Fruit fly (Drosophila melanogaster): ENCODE data around the gene CG8500.

Gene CG8500

DNA sequence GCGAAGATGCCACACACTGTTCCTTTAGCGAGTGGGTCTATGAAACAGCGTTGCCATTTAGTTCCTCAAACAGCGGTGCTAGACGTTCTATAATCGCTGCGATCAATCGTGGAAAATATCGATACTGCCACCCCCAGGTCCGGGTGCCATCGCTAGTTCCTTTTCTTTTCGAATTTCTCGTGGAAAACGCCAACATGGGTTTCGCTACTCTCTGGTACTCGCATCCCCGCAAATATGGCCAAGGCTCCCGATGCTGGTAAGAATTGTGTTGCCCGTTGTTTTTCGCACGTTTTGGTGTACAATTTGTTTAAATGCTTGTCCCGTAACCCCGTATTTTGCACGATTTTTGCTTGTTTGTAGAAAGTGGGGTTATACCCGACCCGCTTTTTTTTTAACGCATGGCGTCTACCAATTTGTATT lies 6.5 kb upstream of the CG8500 start, which contains the start of gene RpS29 (continued):
- no peak for TF ChIP-seq tll (GFP tag; optimal IDR thresholded peaks at IDR 0.05)
- TF ChIP-seq HLH4C (GFP tag; IDR thresholded peaks at IDR 0.05; ENCODE audit: partially characterized antibody): peak; percentile 82
- TF ChIP-seq CG7786 (GFP tag; optimal IDR thresholded peaks at IDR 0.05): peak; percentile 86
- peak; percentile 88 for TF ChIP-seq CG9609 (GFP tag; optimal IDR thresholded peaks at IDR 0.05)
- peak; percentile 83 for TF ChIP-seq emc (GFP tag; optimal IDR thresholded peaks at IDR 0.05)
- TF ChIP-seq CG5245 (GFP tag; optimal IDR thresholded peaks at IDR 0.05): peak; percentile 66
- no peak for TF ChIP-seq fru (optimal IDR thresholded peaks at IDR 0.05)
- TF ChIP-seq gt (GFP tag; IDR thresholded peaks at IDR 0.05): 0 out of 2 replicates have a peak, but pooled peaks have one; percentile 10
- TF ChIP-seq Jarid2 (GFP tag; optimal IDR thresholded peaks at IDR 0.05): peak; percentile 63
- TF ChIP-seq Lim3 (GFP tag; IDR thresholded peaks at IDR 0.05): peak; percentile 46; the same call in 1 of the 2 replicates
- TF ChIP-seq Hr3 (GFP tag; optimal IDR thresholded peaks at IDR 0.05): peak; percentile 50
- peak; percentile 84 for TF ChIP-seq zfh1 (GFP tag; IDR thresholded peaks at IDR 0.05)
- TF ChIP-seq CG12299 (tag; optimal IDR thresholded peaks at IDR 0.05): peak; percentile 66
- peak; percentile 63 for TF ChIP-seq slp2 (GFP tag; optimal IDR thresholded peaks at IDR 0.05)
- no peak for TF ChIP-seq CG31224 (GFP tag; IDR thresholded peaks at IDR 0.05)
- TF ChIP-seq GATAe (GFP tag; conservative IDR thresholded peaks at IDR 0.05): no peak; the same call in 1 of the 2 replicates
- TF ChIP-seq trh (GFP tag; optimal IDR thresholded peaks at IDR 0.05): peak; percentile 53
- TF ChIP-seq br (optimal IDR thresholded peaks at IDR 0.05): no peak
- TF ChIP-seq prd (optimal IDR thresholded peaks at IDR 0.05): no peak
- peak; percentile 76 for TF ChIP-seq prd (GFP tag; IDR thresholded peaks at IDR 0.05)
- peak; percentile 99 for TF ChIP-seq MESR4 (GFP tag; optimal IDR thresholded peaks at IDR 0.05)
- peak; percentile 68 for TF ChIP-seq CG17361 (GFP tag; IDR thresholded peaks at IDR 0.05)
- TF ChIP-seq mld (GFP tag; IDR thresholded peaks at IDR 0.05; ENCODE audit: partially characterized antibody): peak; percentile 81
- TF ChIP-seq CG15011 (GFP tag; optimal IDR thresholded peaks at IDR 0.05): peak; percentile 49
- no peak for TF ChIP-seq jigr1 (GFP tag; IDR thresholded peaks at IDR 0.05)
- peak; percentile 81 for TF ChIP-seq CG15601 (tag; optimal IDR thresholded peaks at IDR 0.05)
- peak; percentile 87 for TF ChIP-seq CG4328 (GFP tag; optimal IDR thresholded peaks at IDR 0.05)
- peak; percentile 97 for TF ChIP-seq CG3847 (GFP tag; IDR thresholded peaks at IDR 0.05)
- TF ChIP-seq CG4424 (GFP tag; optimal IDR thresholded peaks at IDR 0.05): peak; percentile 70
- TF ChIP-seq CG4854 (GFP tag; optimal IDR thresholded peaks at IDR 0.05): peak; percentile 57
- no peak for TF ChIP-seq pita (GFP tag; optimal IDR thresholded peaks at IDR 0.05)
- peak; percentile 60 for TF ChIP-seq CG5953 (GFP tag; IDR thresholded peaks at IDR 0.05)
- no peak for TF ChIP-seq Awh (GFP tag; IDR thresholded peaks at IDR 0.05)
- TF ChIP-seq CG10959 (GFP tag; IDR thresholded peaks at IDR 0.05): peak; percentile 41; the same call in 1 of the 2 replicates
- TF ChIP-seq Dip2 (GFP tag; IDR thresholded peaks at IDR 0.05): no peak
- peak; percentile 54 for TF ChIP-seq gfzf (GFP tag; optimal IDR thresholded peaks at IDR 0.05)
- TF ChIP-seq Six4 (GFP tag; optimal IDR thresholded peaks at IDR 0.05): peak; percentile 61
- no peak for TF ChIP-seq ac (GFP tag; optimal IDR thresholded peaks at IDR 0.05)
- TF ChIP-seq CG32532 (GFP tag; IDR thresholded peaks at IDR 0.05): peak; percentile 89
- TF ChIP-seq peb (GFP tag; IDR thresholded peaks at IDR 0.05): 0 out of 2 replicates have a peak, but pooled peaks have one; percentile 17
- peak; percentile 74 for TF ChIP-seq CG13123 (GFP tag; optimal IDR thresholded peaks at IDR 0.05)
- no peak for TF ChIP-seq CG11696 (GFP tag; IDR thresholded peaks at IDR 0.05)
- TF ChIP-seq chn (GFP tag; optimal IDR thresholded peaks at IDR 0.05): peak; percentile 82
- TF ChIP-seq en (GFP tag; optimal IDR thresholded peaks at IDR 0.05): peak; percentile 59
- TF ChIP-seq CG10654 (GFP tag; optimal IDR thresholded peaks at IDR 0.05): peak; percentile 82
- TF ChIP-seq oc (tag; optimal IDR thresholded peaks at IDR 0.05): peak; percentile 63
- peak; percentile 84 for TF ChIP-seq Mes4 (GFP tag; optimal IDR thresholded peaks at IDR 0.05)
- peak; percentile 93 for TF ChIP-seq ci (GFP tag; IDR thresholded peaks at IDR 0.05)
- no peak for TF ChIP-seq TFAM (GFP tag; optimal IDR thresholded peaks at IDR 0.05)
- TF ChIP-seq Nf-YA (GFP tag; IDR thresholded peaks at IDR 0.05): peak; percentile 59
- peak; percentile 50 to 85 for TF ChIP-seq Hr51 (GFP tag; optimal IDR thresholded peaks at IDR 0.05)
- TF ChIP-seq CG3065 (GFP tag; optimal IDR thresholded peaks at IDR 0.05): peak; percentile 29
- no peak for TF ChIP-seq btn (GFP tag; optimal IDR thresholded peaks at IDR 0.05)

Data from whole organism, embryonic.